Worm (Caenorhabditis elegans): ENCODE data around the gene Y54F10AM.11.

ce11 chrIII:2515461-2515860 lies 48.3 kb downstream of the Y54F10AM.11 start:
- TF ChIP-seq nhr-12 (tag; optimal IDR thresholded peaks at IDR 0.05) (no peak), nhr-76 (tag; optimal IDR thresholded peaks at IDR 0.05) (no peak)
